Worm (Caenorhabditis elegans): ENCODE measurements around the gene athp-1.

athp-1 gene

ce11 chrIII:10881462-10881861, at the start of gene athp-1:
TSS of gene athp-1 (plus strand) at chrIII:10881766.
- TF ChIP-seq eor-1 (tag; optimal IDR thresholded peaks at IDR 0.05), result no peak
- no peak for TF ChIP-seq nhr-76 (tag; optimal IDR thresholded peaks at IDR 0.05)
- TF ChIP-seq nhr-25 (tag; optimal IDR thresholded peaks at IDR 0.05), result no peak
- TF ChIP-seq elt-2 (tag; optimal IDR thresholded peaks at IDR 0.05), result no peak
- no peak for TF ChIP-seq ztf-4 (tag; optimal IDR thresholded peaks at IDR 0.05)
- no peak for TF ChIP-seq nhr-67 (tag; optimal IDR thresholded peaks at IDR 0.05)
- no peak for TF ChIP-seq elt-1 (tag; optimal IDR thresholded peaks at IDR 0.05)

ce11 chrIII:10832636-10833035, 48.9 kb upstream of the athp-1 start, which contains the start of gene sbsp-1:
TSS of gene sbsp-1 (plus strand) at chrIII:10832936.
- TF ChIP-seq nhr-67 (tag; optimal IDR thresholded peaks at IDR 0.05), result no peak
- no peak for TF ChIP-seq nhr-11 (tag; optimal IDR thresholded peaks at IDR 0.05)
- no peak for TF ChIP-seq mdl-1 (tag; optimal IDR thresholded peaks at IDR 0.05)

- TF ChIP-seq ceh-9 (tag; optimal IDR thresholded peaks at IDR 0.05), result no peak
- peak; percentile 20 for TF ChIP-seq lin-39 (tag; optimal IDR thresholded peaks at IDR 0.05)
- TF ChIP-seq tbx-2 (tag; optimal IDR thresholded peaks at IDR 0.05), result peak; percentile 83
- no peak for TF ChIP-seq eor-1 (tag; optimal IDR thresholded peaks at IDR 0.05)
- TF ChIP-seq nfya-1 (tag; optimal IDR thresholded peaks at IDR 0.05; ENCODE audit: insufficient read depth), result peak; percentile 87
- TF ChIP-seq lin-15B (tag; optimal IDR thresholded peaks at IDR 0.05), result peak; percentile 89
- TF ChIP-seq nhr-77 (tag; optimal IDR thresholded peaks at IDR 0.05), result peak; percentile 56
- TF ChIP-seq unc-62 (GFP tag; optimal IDR thresholded peaks at IDR 0.05), result no peak
- peak; percentile 83 for TF ChIP-seq lsy-12 (tag; optimal IDR thresholded peaks at IDR 0.05)
- no peak for TF ChIP-seq fkh-10 (GFP tag; optimal IDR thresholded peaks at IDR 0.05)
- TF ChIP-seq snpc-4 (tag; optimal IDR thresholded peaks at IDR 0.05), result peak; percentile 25
- peak; percentile 71 for TF ChIP-seq hmg-11 (tag; optimal IDR thresholded peaks at IDR 0.05)
- peak; percentile 62 for TF ChIP-seq jun-1 (tag; optimal IDR thresholded peaks at IDR 0.05)
- TF ChIP-seq nhr-25 (tag; optimal IDR thresholded peaks at IDR 0.05), result peak; percentile 67
- TF ChIP-seq egl-27 (tag; optimal IDR thresholded peaks at IDR 0.05), result no peak
- peak; percentile 44 for TF ChIP-seq elt-1 (tag; optimal IDR thresholded peaks at IDR 0.05)
- TF ChIP-seq pha-4 (tag; optimal IDR thresholded peaks at IDR 0.05), result peak; percentile 82
- peak; percentile 52 for TF ChIP-seq skn-1 (tag; optimal IDR thresholded peaks at IDR 0.05)
- TF ChIP-seq ZK546.5 (tag; optimal IDR thresholded peaks at IDR 0.05), result no peak
- no peak for TF ChIP-seq fkh-2 (tag; optimal IDR thresholded peaks at IDR 0.05)
- peak; percentile 91 for TF ChIP-seq nhr-23 (tag; optimal IDR thresholded peaks at IDR 0.05)
- peak; percentile 67 for TF ChIP-seq R02D3.7 (tag; optimal IDR thresholded peaks at IDR 0.05)
- peak; percentile 51 for TF ChIP-seq ceh-28 (tag; optimal IDR thresholded peaks at IDR 0.05)
- peak; percentile 6 for TF ChIP-seq ceh-82 (tag; optimal IDR thresholded peaks at IDR 0.05)
- TF ChIP-seq egl-5 (tag; optimal IDR thresholded peaks at IDR 0.05), result peak; percentile 1
- peak; percentile 44 for TF ChIP-seq elt-2 (tag; optimal IDR thresholded peaks at IDR 0.05)
- TF ChIP-seq nhr-43 (tag; optimal IDR thresholded peaks at IDR 0.05; ENCODE audit: poor library complexity, severe bottlenecking), result peak; percentile 76
These were observed 36.7 kb upstream of the athp-1 start, which contains the start of gene pde-12 for ce11 chrIII:10844873-10845272. TSS of gene pde-12 (minus strand) at chrIII:10845020.

ce11 chrIII:10848858-10849257, 32.7 kb upstream of the athp-1 start, which contains the start of the genes fbxb-85 and hex-3:
TSS of gene fbxb-85 (minus strand) at chrIII:10848963.
TSS of gene hex-3 (plus strand) at chrIII:10849222.
- peak; percentile 17 for TF ChIP-seq nhr-76 (tag; optimal IDR thresholded peaks at IDR 0.05)
- TF ChIP-seq skn-1 (tag; optimal IDR thresholded peaks at IDR 0.05), result peak; percentile 58
- TF ChIP-seq fkh-10 (GFP tag; optimal IDR thresholded peaks at IDR 0.05), result peak; percentile 86
- no peak for TF ChIP-seq ceh-9 (tag; optimal IDR thresholded peaks at IDR 0.05)
- peak; percentile 60 for TF ChIP-seq nhr-28 (tag; optimal IDR thresholded peaks at IDR 0.05)
- peak; percentile 4 for TF ChIP-seq aly-2 (tag; optimal IDR thresholded peaks at IDR 0.05)
- TF ChIP-seq nhr-43 (tag; optimal IDR thresholded peaks at IDR 0.05; ENCODE audit: poor library complexity, severe bottlenecking), result peak; percentile 96
- peak; percentile 27 for TF ChIP-seq ZK546.5 (tag; optimal IDR thresholded peaks at IDR 0.05)
- peak; percentile 96 for TF ChIP-seq nhr-23 (tag; optimal IDR thresholded peaks at IDR 0.05)
- TF ChIP-seq nhr-12 (tag; optimal IDR thresholded peaks at IDR 0.05), result no peak
- no peak for TF ChIP-seq elt-3 (tag; optimal IDR thresholded peaks at IDR 0.05)
- TF ChIP-seq nhr-25 (tag; optimal IDR thresholded peaks at IDR 0.05), result peak; percentile 88
- peak; percentile 82 for TF ChIP-seq ceh-82 (tag; optimal IDR thresholded peaks at IDR 0.05)
- TF ChIP-seq fos-1 (tag; optimal IDR thresholded peaks at IDR 0.05), result no peak
- no peak for TF ChIP-seq elt-1 (tag; optimal IDR thresholded peaks at IDR 0.05)
- TF ChIP-seq nhr-237 (tag; optimal IDR thresholded peaks at IDR 0.05), result no peak
- TF ChIP-seq ztf-4 (tag; optimal IDR thresholded peaks at IDR 0.05), result peak; percentile 29
- TF ChIP-seq ceh-28 (tag; optimal IDR thresholded peaks at IDR 0.05), result peak; percentile 89
- peak; percentile 70 for TF ChIP-seq jun-1 (tag; optimal IDR thresholded peaks at IDR 0.05)
- TF ChIP-seq pqm-1 (tag; optimal IDR thresholded peaks at IDR 0.05), result peak; percentile 58
- TF ChIP-seq lin-15B (tag; optimal IDR thresholded peaks at IDR 0.05), result peak; percentile 95
- peak; percentile 87 for TF ChIP-seq hmg-11 (tag; optimal IDR thresholded peaks at IDR 0.05)
- TF ChIP-seq fkh-2 (tag; optimal IDR thresholded peaks at IDR 0.05), result no peak
- peak; percentile 46 for TF ChIP-seq mdl-1 (tag; optimal IDR thresholded peaks at IDR 0.05)
- TF ChIP-seq lin-39 (tag; optimal IDR thresholded peaks at IDR 0.05), result peak; percentile 87
- TF ChIP-seq tbx-2 (tag; optimal IDR thresholded peaks at IDR 0.05), result peak; percentile 89
- no peak for TF ChIP-seq unc-39 (tag; optimal IDR thresholded peaks at IDR 0.05)
- peak; percentile 94 for TF ChIP-seq pha-4 (tag; optimal IDR thresholded peaks at IDR 0.05)
- TF ChIP-seq zag-1 (tag; optimal IDR thresholded peaks at IDR 0.05), result peak; percentile 20
- TF ChIP-seq ztf-11 (tag; optimal IDR thresholded peaks at IDR 0.05), result no peak
- TF ChIP-seq ama-1 (optimal IDR thresholded peaks at IDR 0.05), result peak; percentile 68
- TF ChIP-seq egl-27 (tag; optimal IDR thresholded peaks at IDR 0.05), result peak; percentile 44
- TF ChIP-seq mml-1 (tag; optimal IDR thresholded peaks at IDR 0.05), result no peak
- TF ChIP-seq sea-2 (GFP tag; optimal IDR thresholded peaks at IDR 0.05), result no peak

All from whole organism, L3 larva.